Fruit fly (Drosophila melanogaster): ENCODE data around the gene alpha-Est10.

- no peak for TF ChIP-seq CG7045 (GFP tag; optimal IDR thresholded peaks at IDR 0.05)
- TF ChIP-seq Hr96 (GFP tag; optimal IDR thresholded peaks at IDR 0.05), result no peak
- TF ChIP-seq CG12768 (GFP tag; optimal IDR thresholded peaks at IDR 0.05), result no peak
- TF ChIP-seq pad (GFP tag; optimal IDR thresholded peaks at IDR 0.05), result no peak
These were observed 5.8 kb upstream of the alpha-Est10 start for dm6 chr3R:7499488-7499887.

Measured in whole organism, adult.